Worm (Caenorhabditis elegans): ENCODE measurements around the gene csb-1.
A peak's percentile ranks its signal among the peaks of the same experiment; 100 is the strongest.

Gene csb-1

DNA sequence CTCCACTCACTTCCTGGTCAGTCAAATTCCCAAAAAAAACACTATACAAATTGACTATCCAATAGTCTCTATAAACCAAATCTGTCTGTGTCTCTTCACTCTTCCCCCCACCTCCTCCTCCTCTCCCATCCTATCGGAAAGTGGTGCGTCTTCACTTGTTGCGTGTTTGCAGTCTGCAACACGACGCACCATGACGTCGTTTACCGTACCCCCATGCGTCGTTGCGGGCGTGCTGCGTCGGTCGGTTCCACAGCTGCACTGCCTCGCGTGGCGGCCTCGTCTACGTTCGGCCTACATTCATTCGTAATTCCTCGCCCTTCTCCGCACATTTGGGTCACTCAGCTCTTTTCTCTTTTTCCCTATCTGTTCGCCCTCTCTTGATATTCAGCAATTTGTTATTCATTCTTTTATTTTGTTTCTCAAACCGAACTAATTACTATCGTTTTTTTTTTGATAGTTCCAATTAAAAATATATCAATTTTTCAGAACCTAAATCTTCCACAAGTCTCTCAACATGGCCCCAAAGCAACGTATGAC, 24.6 kb downstream of the csb-1 start, which contains the start of gene serp-1.1 (continued):
- TF ChIP-seq madf-2 (tag; optimal IDR thresholded peaks at IDR 0.05) (peak; percentile 70), ceh-9 (tag; optimal IDR thresholded peaks at IDR 0.05) (no peak), fkh-6 (tag; optimal IDR thresholded peaks at IDR 0.05) (peak; percentile 24), C08G9.2 (tag; optimal IDR thresholded peaks at IDR 0.05) (peak; percentile 75), syd-9 (tag; optimal IDR thresholded peaks at IDR 0.05) (peak; percentile 81), K02D7.2 (tag; optimal IDR thresholded peaks at IDR 0.05) (no peak), C38D4.7 (GFP tag; optimal IDR thresholded peaks at IDR 0.05) (peak; percentile 28), npax-4 (tag; optimal IDR thresholded peaks at IDR 0.05) (peak; percentile 6), ceh-6 (GFP tag; optimal IDR thresholded peaks at IDR 0.05) (peak; percentile 62), ceh-48 (tag; optimal IDR thresholded peaks at IDR 0.05) (peak; percentile 45), mec-3 (tag; optimal IDR thresholded peaks at IDR 0.05; ENCODE audit: borderline replicate concordance) (peak; percentile 66), che-1 (tag; optimal IDR thresholded peaks at IDR 0.05) (no peak), sox-4 (tag; optimal IDR thresholded peaks at IDR 0.05) (peak; percentile 62), pat-9 (tag; optimal IDR thresholded peaks at IDR 0.05) (peak; percentile 49), zip-5 (tag; optimal IDR thresholded peaks at IDR 0.05) (no peak), K09A11.1 (tag; optimal IDR thresholded peaks at IDR 0.05; ENCODE audit: insufficient read depth) (peak; percentile 44), ceh-22 (tag; optimal IDR thresholded peaks at IDR 0.05) (peak; percentile 88), ets-4 (tag; optimal IDR thresholded peaks at IDR 0.05) (peak; percentile 78), hlh-13 (GFP tag; optimal IDR thresholded peaks at IDR 0.05) (no peak), dve-1 (tag; optimal IDR thresholded peaks at IDR 0.05) (peak; percentile 78), ceh-14 (tag; optimal IDR thresholded peaks at IDR 0.05) (peak; percentile 82), ceh-2 (tag; optimal IDR thresholded peaks at IDR 0.05) (peak; percentile 81), unc-42 (tag; optimal IDR thresholded peaks at IDR 0.05) (peak; percentile 81), unc-55 (GFP tag; optimal IDR thresholded peaks at IDR 0.05) (peak; percentile 78), lim-6 (tag; optimal IDR thresholded peaks at IDR 0.05) (no peak), tbx-2 (tag; optimal IDR thresholded peaks at IDR 0.05) (peak; percentile 97), sdc-2 (tag; optimal IDR thresholded peaks at IDR 0.05) (peak; percentile 93), nhr-232 (tag; optimal IDR thresholded peaks at IDR 0.05) (peak; percentile 48), pros-1 (tag; optimal IDR thresholded peaks at IDR 0.05) (peak; percentile 98), fax-1 (tag; optimal IDR thresholded peaks at IDR 0.05) (peak; percentile 43), ceh-30 (tag; optimal IDR thresholded peaks at IDR 0.05) (no peak), unc-3 (GFP tag; conservative IDR thresholded peaks at IDR 0.05) (peak; percentile 44; the same call in 1 of the 2 replicates), unc-3 (tag; optimal IDR thresholded peaks at IDR 0.05) (peak; percentile 62), hlh-30 (tag; optimal IDR thresholded peaks at IDR 0.05; ENCODE audit: insufficient read depth) (peak; percentile 74)

- no peak for TF ChIP-seq C38D4.7 (GFP tag; optimal IDR thresholded peaks at IDR 0.05)
- TF ChIP-seq elt-2 (tag; optimal IDR thresholded peaks at IDR 0.05): peak; percentile 41
Measured at ce11 chrX:15838496-15838948, 27.2 kb downstream of the csb-1 start, which contains the start of gene acox-1.6. Gene acox-1.6 (minus strand): TSS chrX:15838546.

ce11 chrX:15831537-15831936, 34.2 kb downstream of the csb-1 start:
- TF ChIP-seq T23F11.4 (GFP tag; optimal IDR thresholded peaks at IDR 0.05) (no peak), madf-2 (tag; optimal IDR thresholded peaks at IDR 0.05) (no peak), K02D7.2 (tag; optimal IDR thresholded peaks at IDR 0.05) (no peak), gmeb-2 (tag; optimal IDR thresholded peaks at IDR 0.05) (no peak), C38D4.7 (GFP tag; optimal IDR thresholded peaks at IDR 0.05) (no peak)

DNA sequence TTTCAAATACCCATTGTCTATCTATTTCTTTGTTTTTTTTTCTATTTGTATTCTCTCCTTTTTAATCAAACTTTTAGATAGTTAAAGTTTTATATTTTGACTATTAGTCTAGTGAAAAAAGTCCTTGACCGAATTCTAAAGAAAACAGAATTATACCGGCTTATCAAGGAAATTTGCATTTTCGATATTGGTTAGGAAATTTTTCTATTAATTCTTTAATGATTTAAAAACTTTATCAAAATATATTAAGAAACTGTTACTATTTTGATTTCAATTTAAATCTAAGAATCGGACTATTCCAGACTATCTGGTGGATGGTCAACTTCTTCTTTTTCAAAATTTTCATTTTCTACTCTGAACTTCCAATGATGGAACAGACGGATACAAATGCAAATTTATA, 37.7 kb downstream of the csb-1 start, which contains the start of gene Y7A5A.20:
Y7A5A.20 (plus strand) TSS at position 301 of the 400 bp plus-strand sequence.
- TF ChIP-seq ztf-16 (tag; optimal IDR thresholded peaks at IDR 0.05): no peak
- TF ChIP-seq elt-2 (tag; optimal IDR thresholded peaks at IDR 0.05): no peak

Measured in whole organism, late embryonic.